Fruit fly (Drosophila melanogaster) whole organism, embryonic: ENCODE results near the gene Fbxl7.

Source experiments
- Bgb ChIP-seq: fragments of 200-800 bp; sonication (Bioruptor generic); IDR thresholded peaks from 2 replicates; pipeline ENCODE4 v1.3.6; 2022; ENCODE audit warnings: missing biosample characterization, missing genetic modification characterization; ENCODE audit not compliant: partially characterized antibody
- CG10209 ChIP-seq: fragments of 200-800 bp; sonication (Bioruptor generic); optimal IDR thresholded peaks from 3 replicates; lab custom pipeline; 2017; ENCODE audit warnings: missing biosample characterization, mild to moderate bottlenecking, missing genetic modification characterization, missing genetic modification reagents
- CG1024 ChIP-seq: fragments of 200-800 bp; sonication (Bioruptor generic); IDR thresholded peaks from 2 replicates; pipeline ENCODE4 v1.3.6; 2022; ENCODE audit warnings: missing biosample characterization, missing genetic modification characterization
- CG10366 ChIP-seq: fragments of 200-800 bp; sonication (Bioruptor generic); IDR thresholded peaks from 2 replicates; pipeline ENCODE4 v1.3.6; 2022; ENCODE audit warnings: missing biosample characterization, missing genetic modification characterization
- CG10543 ChIP-seq: fragments of 200-800 bp; sonication (Bioruptor generic); optimal IDR thresholded peaks from 3 replicates; lab custom pipeline; 2017; ENCODE audit warnings: missing biosample characterization, mild to moderate bottlenecking, missing genetic modification characterization, moderate library complexity
- CG11696 ChIP-seq: fragments of 200-800 bp; sonication (Bioruptor generic); IDR thresholded peaks from 2 replicates; pipeline ENCODE4 v1.3.6; 2022; ENCODE audit warnings: missing biosample characterization, missing genetic modification characterization
- CG15011 ChIP-seq: fragments of 200-800 bp; sonication (Bioruptor generic); optimal IDR thresholded peaks from 3 replicates; lab custom pipeline; 2018; ENCODE audit warnings: missing biosample characterization, mild to moderate bottlenecking, missing genetic modification characterization
- CG15073 ChIP-seq: fragments of 200-800 bp; sonication (Bioruptor generic); optimal IDR thresholded peaks from 2 replicates; lab custom pipeline; 2016; ENCODE audit warnings: missing biosample characterization, missing genetic modification characterization
- CG15269 ChIP-seq: fragments of 200-800 bp; sonication (Bioruptor generic); optimal IDR thresholded peaks from 2 replicates; lab custom pipeline; 2018; ENCODE audit warnings: missing biosample characterization, mild to moderate bottlenecking, missing genetic modification characterization, moderate library complexity
- CG2129 ChIP-seq: fragments of 200-800 bp; sonication (Bioruptor generic); IDR thresholded peaks from 2 replicates; pipeline ENCODE4 v1.3.6; 2022; ENCODE audit warnings: missing biosample characterization, missing genetic modification characterization; ENCODE audit not compliant: partially characterized antibody
- CG3281 ChIP-seq: fragments of 200-800 bp; sonication (Bioruptor generic); optimal IDR thresholded peaks from 3 replicates; lab custom pipeline; 2017; ENCODE audit warnings: missing biosample characterization, mild to moderate bottlenecking, missing genetic modification characterization
- CG34422 ChIP-seq: fragments of 200-800 bp; sonication (Bioruptor generic); IDR thresholded peaks from 3 replicates; pipeline ENCODE4 v1.3.6; 2022; ENCODE audit warnings: missing biosample characterization, missing genetic modification characterization
- CG4730 ChIP-seq: fragments of 200-800 bp; sonication (Bioruptor generic); IDR thresholded peaks from 2 replicates; pipeline ENCODE4 v1.3.6; 2022; ENCODE audit warnings: missing biosample characterization, missing genetic modification characterization
- CG6254 ChIP-seq: fragments of 200-800 bp; sonication (Bioruptor generic); optimal IDR thresholded peaks from 3 replicates; lab custom pipeline; 2017; ENCODE audit warnings: mild to moderate bottlenecking, missing biosample characterization, missing genetic modification reagents, missing genetic modification characterization
- CG7745 ChIP-seq: fragments of 200-800 bp; sonication (Bioruptor generic); optimal IDR thresholded peaks from 2 replicates; lab custom pipeline; 2018; ENCODE audit warnings: missing biosample characterization, mild to moderate bottlenecking, missing genetic modification characterization, moderate library complexity
- CG9817 ChIP-seq: fragments of 200-800 bp; sonication (Bioruptor generic); optimal IDR thresholded peaks from 2 replicates; lab custom pipeline; 2018; ENCODE audit warnings: missing biosample characterization, mild to moderate bottlenecking, missing genetic modification characterization, moderate library complexity
- CTCF ChIP-seq: fragments of 200-800 bp; sonication (Bioruptor generic); optimal IDR thresholded peaks from 2 replicates; lab custom pipeline; 2017; ENCODE audit warnings: missing biosample characterization, mild to moderate bottlenecking, missing genetic modification characterization, moderate library complexity
- D19A ChIP-seq: fragments of 200-800 bp; optimal IDR thresholded peaks from 3 replicates; lab custom pipeline; 2019; ENCODE audit warnings: missing biosample characterization, mild to moderate bottlenecking, missing genetic modification characterization, moderate library complexity
- Doc3 ChIP-seq: fragments of 200-800 bp; sonication (Bioruptor generic); IDR thresholded peaks from 3 replicates; pipeline ENCODE4 v1.3.6; 2022; ENCODE audit warnings: missing biosample characterization, missing genetic modification characterization; ENCODE audit not compliant: partially characterized antibody
- Drgx ChIP-seq: fragments of 200-800 bp; sonication (Bioruptor generic); IDR thresholded peaks from 2 replicates; pipeline ENCODE4 v1.3.6; 2022; ENCODE audit warnings: missing biosample characterization, missing genetic modification characterization
- Fer2 ChIP-seq: fragments of 200-800 bp; sonication (Bioruptor generic); optimal IDR thresholded peaks from 2 replicates; lab custom pipeline; 2018; ENCODE audit warnings: missing biosample characterization, mild to moderate bottlenecking, missing genetic modification characterization, moderate library complexity
- HHEX ChIP-seq: fragments of 200-800 bp; sonication (Bioruptor generic); optimal IDR thresholded peaks from 3 replicates; lab custom pipeline; 2017; ENCODE audit warnings: missing biosample characterization, mild to moderate bottlenecking, missing genetic modification characterization, missing genetic modification reagents
- Hr39 ChIP-seq: fragments of >200 bp; optimal IDR thresholded peaks from 2 replicates; lab custom pipeline; 2017
- NC2α ChIP-seq: fragments of 200-800 bp; sonication (Bioruptor generic); optimal IDR thresholded peaks from 2 replicates; lab custom pipeline; 2016; ENCODE audit warnings: missing biosample characterization, missing genetic modification characterization
- Opbp ChIP-seq: fragments of 200-800 bp; sonication (Bioruptor generic); IDR thresholded peaks from 3 replicates; pipeline ENCODE4 v1.3.6; 2022; ENCODE audit warnings: missing biosample characterization, missing genetic modification characterization; ENCODE audit not compliant: partially characterized antibody
- Taf1 ChIP-seq: fragments of 200-800 bp; sonication (Bioruptor generic); IDR thresholded peaks from 2 replicates; pipeline ENCODE4 v1.3.6; 2022; ENCODE audit warnings: missing biosample characterization, missing genetic modification characterization
- ap ChIP-seq: fragments of 200-800 bp; sonication (Bioruptor generic); IDR thresholded peaks from 2 replicates; pipeline ENCODE4 v1.3.6; 2022; ENCODE audit warnings: missing biosample characterization, missing genetic modification characterization
- ara ChIP-seq: fragments of 200-800 bp; sonication (Bioruptor generic); IDR thresholded peaks from 2 replicates; pipeline ENCODE4 v1.3.6; 2022; ENCODE audit warnings: missing biosample characterization, missing genetic modification characterization
- chm ChIP-seq: fragments of 200-800 bp; sonication (Bioruptor generic); IDR thresholded peaks from 2 replicates; pipeline ENCODE4 v1.3.6; 2022; ENCODE audit warnings: missing biosample characterization, missing genetic modification characterization
- crol ChIP-seq: fragments of 200-800 bp; sonication (Bioruptor generic); IDR thresholded peaks from 2 replicates; pipeline ENCODE4 v1.3.6; 2022; ENCODE audit warnings: missing biosample characterization, missing genetic modification characterization
- danr ChIP-seq: fragments of 200-800 bp; sonication (Bioruptor generic); IDR thresholded peaks from 2 replicates; pipeline ENCODE4 v1.3.6; 2022; ENCODE audit warnings: missing biosample characterization, missing genetic modification characterization
- dmrt99B ChIP-seq: fragments of 200-800 bp; sonication (Bioruptor generic); optimal IDR thresholded peaks from 2 replicates; lab custom pipeline; 2018; ENCODE audit warnings: missing biosample characterization, mild to moderate bottlenecking, missing genetic modification characterization, moderate library complexity
- gcm ChIP-seq: fragments of 200-800 bp; sonication (Bioruptor generic); optimal IDR thresholded peaks from 2 replicates; lab custom pipeline; 2019; ENCODE audit warnings: missing biosample characterization, mild to moderate bottlenecking, missing genetic modification characterization, moderate library complexity
- gfzf ChIP-seq: fragments of 200-800 bp; sonication (Bioruptor generic); optimal IDR thresholded peaks from 2 replicates; lab custom pipeline; 2016; ENCODE audit warnings: missing biosample characterization, mild to moderate bottlenecking, missing genetic modification characterization, moderate library complexity
- kni ChIP-seq: fragments of 200-800 bp; sonication (Bioruptor generic); optimal IDR thresholded peaks from 3 replicates; lab custom pipeline; 2017; ENCODE audit warnings: mild to moderate bottlenecking, missing biosample characterization, missing genetic modification reagents, missing genetic modification characterization
- pnt ChIP-seq: fragments of 200-800 bp; sonication (Bioruptor generic); optimal IDR thresholded peaks from 3 replicates; lab custom pipeline; 2016; ENCODE audit warnings: missing biosample characterization, missing genetic modification characterization
- sd ChIP-seq: fragments of 200-800 bp; sonication (Bioruptor generic); optimal IDR thresholded peaks from 3 replicates; lab custom pipeline; 2018; ENCODE audit warnings: missing biosample characterization, mild to moderate bottlenecking, missing genetic modification characterization, moderate library complexity
- sens ChIP-seq: fragments of 200-800 bp; sonication (Bioruptor generic); peaks from one replicate; lab custom pipeline; 2016; ENCODE audit warnings: missing biosample characterization, missing genetic modification characterization
- sug ChIP-seq: fragments of 200-800 bp; optimal IDR thresholded peaks from 2 replicates; lab custom pipeline; 2019; ENCODE audit warnings: missing biosample characterization, mild to moderate bottlenecking, missing genetic modification characterization, moderate library complexity
- tll ChIP-seq, 2 experiments: fragments of 200-800 bp in 1 of 2; fragments of >200 bp in 1 of 2; sonication (Bioruptor generic) in 1 of 2; optimal IDR thresholded peaks; 2 replicates each; lab custom pipeline; 2017 to 2019; ENCODE audit warnings: missing biosample characterization in 2 of 2, missing genetic modification characterization in 2 of 2, mild to moderate bottlenecking in 1 of 2, moderate library complexity in 1 of 2
- tup ChIP-seq: fragments of 200-800 bp; sonication (Bioruptor generic); optimal IDR thresholded peaks from 2 replicates; lab custom pipeline; 2016; ENCODE audit warnings: missing biosample characterization, mild to moderate bottlenecking, missing genetic modification characterization, moderate library complexity
- unc-4 ChIP-seq: fragments of 200-800 bp; sonication (Bioruptor generic); IDR thresholded peaks from 2 replicates; pipeline ENCODE4 v1.3.6; 2022; ENCODE audit warnings: missing biosample characterization, missing genetic modification characterization; ENCODE audit not compliant: partially characterized antibody

The Fbxl7 gene

dm6 chr3R:15922622-15923574, 2.2 kb downstream of the Fbxl7 start:
- TF ChIP-seq tll (GFP tag; optimal IDR thresholded peaks at IDR 0.05; lab: Kevin White, UChicago) (no peak), Opbp (no peak), CG15073 (GFP tag; lab: Kevin White, UChicago) (no peak), ara (GFP tag; lab: Robert Waterston, UW) (no peak), pnt (no peak), gcm (GFP tag; lab: Kevin White, UChicago) (peak; percentile 58), CG15269 (no peak), CG10366 (GFP tag; lab: Robert Waterston, UW) (no peak), CG2129 (GFP tag; lab: Robert Waterston, UW) (no peak), Taf1 (GFP tag; lab: Robert Waterston, UW) (no peak), Drgx (peak; percentile 36), chm (GFP tag; lab: Robert Waterston, UW) (no peak), CG11696 (GFP tag; lab: Robert Waterston, UW) (no peak), gfzf (GFP tag; lab: Kevin White, UChicago) (no peak), Hr39 (lab: Kevin White, UChicago) (no peak), D19A (tag; lab: Kevin White, UChicago) (peak; percentile 36), dmrt99B (tag; lab: Kevin White, UChicago) (no peak), CTCF (GFP tag; lab: Kevin White, UChicago) (no peak), crol (GFP tag; lab: Robert Waterston, UW) (peak; percentile 89), CG1024 (GFP tag; lab: Robert Waterston, UW) (no peak), unc-4 (no peak), Doc3 (GFP tag; lab: Robert Waterston, UW) (no peak), CG4730 (GFP tag; lab: Robert Waterston, UW) (no peak), tup (GFP tag; lab: Kevin White, UChicago) (no peak), kni (GFP tag; lab: Kevin White, UChicago) (peak; percentile 30), danr (GFP tag; lab: Robert Waterston, UW) (no peak), Fer2 (tag; lab: Kevin White, UChicago) (no peak), CG9817 (tag; lab: Kevin White, UChicago) (no peak), CG15011 (GFP tag; lab: Kevin White, UChicago) (no peak), sens (GFP tag; lab: Kevin White, UChicago) (peak; percentile 19), sd (tag; lab: Kevin White, UChicago) (peak; percentile 86)
- TF ChIP-seq, all 482 proteins: peak for 7

dm6 chr3R:15925329-15925728, 4.6 kb downstream of the Fbxl7 start, which contains the start of gene CG34276:
Gene CG34276, plus strand, starts transcription at chr3R:15925629.
- no peak for TF ChIP-seq CG7745 (tag; lab: Kevin White, UChicago)
- no peak for TF ChIP-seq CG10209 (GFP tag; lab: Kevin White, UChicago)
- no peak for TF ChIP-seq Bgb
- no peak for TF ChIP-seq NC2α (GFP tag; lab: Kevin White, UChicago)
- TF ChIP-seq CG10543 (GFP tag; lab: Kevin White, UChicago), result no peak
- no peak for TF ChIP-seq HHEX
- no peak for TF ChIP-seq CG34422 (GFP tag; lab: Robert Waterston, UW)
- TF ChIP-seq CG15011 (GFP tag; lab: Kevin White, UChicago), result no peak
- TF ChIP-seq ap (GFP tag; lab: Robert Waterston, UW), result no peak
- TF ChIP-seq CG6254, result no peak
- TF ChIP-seq CG3281 (GFP tag; lab: Kevin White, UChicago), result no peak
- TF ChIP-seq sug (tag; lab: Kevin White, UChicago), result no peak
